Worm (Caenorhabditis elegans): Measurements from ENCODE around the gene fbxc-23.
A peak's percentile ranks its signal among the peaks of the same experiment; 100 is the strongest.

- no peak for TF ChIP-seq efl-1 (optimal IDR thresholded peaks at IDR 0.05)
- peak in 1 of 2 experiments; percentile 82 for TF ChIP-seq efl-1 (GFP tag; optimal IDR thresholded peaks at IDR 0.05 in 1 of 2)
- TF ChIP-seq Y116A8C.19 (tag; optimal IDR thresholded peaks at IDR 0.05; ENCODE audit: borderline replicate concordance): no peak
- TF ChIP-seq snpc-4 (tag; optimal IDR thresholded peaks at IDR 0.05): no peak
- no peak for TF ChIP-seq nhr-28 (tag; optimal IDR thresholded peaks at IDR 0.05)
- TF ChIP-seq fos-1 (tag; optimal IDR thresholded peaks at IDR 0.05): no peak
- no peak for TF ChIP-seq ztf-11 (tag; optimal IDR thresholded peaks at IDR 0.05)
- TF ChIP-seq zag-1 (tag; optimal IDR thresholded peaks at IDR 0.05): no peak
- TF ChIP-seq vab-15 (tag; optimal IDR thresholded peaks at IDR 0.05): no peak
- no peak for TF ChIP-seq lin-39 (tag; optimal IDR thresholded peaks at IDR 0.05)
Measured at ce11 chrII:13624330-13624729, 28.0 kb upstream of the fbxc-23 start, which contains the start of gene gst-16.

Measured in whole organism, L1 larva.